Worm (Caenorhabditis elegans): ENCODE data around the gene tasp-1.

DNA sequence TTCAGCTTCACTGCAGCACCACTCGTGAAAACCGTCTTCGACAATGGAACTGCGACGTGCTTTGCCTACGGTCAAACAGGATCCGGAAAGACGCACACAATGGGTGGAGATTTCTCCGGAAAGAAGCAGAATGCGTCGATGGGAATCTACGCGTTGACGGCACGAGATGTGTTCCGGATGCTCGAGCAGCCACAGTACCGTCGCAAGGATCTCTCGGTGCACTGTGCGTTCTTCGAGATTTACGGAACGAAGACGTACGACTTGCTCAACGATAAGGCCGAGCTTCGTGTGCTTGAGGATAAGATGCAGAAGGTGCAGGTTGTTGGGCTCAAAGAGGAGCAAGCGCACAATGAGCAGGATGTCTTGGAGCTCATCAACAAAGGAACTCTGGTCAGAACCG is 50.5 kb downstream of the tasp-1 start:
- TF ChIP-seq mep-1 (tag; optimal IDR thresholded peaks at IDR 0.05) (no peak), dsc-1 (tag; optimal IDR thresholded peaks at IDR 0.05) (no peak), unc-130 (tag; optimal IDR thresholded peaks at IDR 0.05) (no peak), lin-13 (GFP tag; optimal IDR thresholded peaks at IDR 0.05) (no peak), jun-1 (tag; optimal IDR thresholded peaks at IDR 0.05) (no peak), tbx-2 (tag; optimal IDR thresholded peaks at IDR 0.05) (no peak), ama-1 (optimal IDR thresholded peaks at IDR 0.05) (no peak), dpl-1 (GFP tag; optimal IDR thresholded peaks at IDR 0.05) (no peak), nhr-77 (tag; optimal IDR thresholded peaks at IDR 0.05) (no peak), elt-3 (tag; optimal IDR thresholded peaks at IDR 0.05) (no peak), lin-15B (tag; optimal IDR thresholded peaks at IDR 0.05) (no peak), isw-1 (GFP tag; IDR thresholded peaks at IDR 0.05) (no peak), mab-9 (GFP tag; IDR thresholded peaks at IDR 0.05) (no peak)
